Worm (Caenorhabditis elegans) whole organism, L3 larva: ENCODE data around the gene anmt-2.

Source experiments
- ceh-9 ChIP-seq: sonication (generic microtip); optimal IDR thresholded peaks from 2 replicates; lab custom pipeline; 2018; ENCODE audit warnings: missing biosample characterization, missing genetic modification characterization
- jun-1 ChIP-seq: fragments of 150-350 bp; optimal IDR thresholded peaks from 2 replicates; lab custom pipeline; 2014; ENCODE audit warnings: missing biosample characterization, missing genetic modification reagents, missing genetic modification characterization
- nhr-25 ChIP-seq: sonication (generic microtip); optimal IDR thresholded peaks from 2 replicates; lab custom pipeline; 2017; ENCODE audit warnings: missing biosample characterization, missing genetic modification characterization
- pha-4 ChIP-seq: fragments of 150-350 bp; optimal IDR thresholded peaks from 2 replicates; lab custom pipeline; 2014; ENCODE audit warnings: missing biosample characterization, missing genetic modification reagents, missing genetic modification characterization
- unc-62 ChIP-seq: fragments of 150-350 bp; sonication (generic microtip); optimal IDR thresholded peaks from 4 replicates; lab custom pipeline; 2014; ENCODE audit warnings: missing biosample characterization, missing genetic modification reagents, missing genetic modification characterization

DNA sequence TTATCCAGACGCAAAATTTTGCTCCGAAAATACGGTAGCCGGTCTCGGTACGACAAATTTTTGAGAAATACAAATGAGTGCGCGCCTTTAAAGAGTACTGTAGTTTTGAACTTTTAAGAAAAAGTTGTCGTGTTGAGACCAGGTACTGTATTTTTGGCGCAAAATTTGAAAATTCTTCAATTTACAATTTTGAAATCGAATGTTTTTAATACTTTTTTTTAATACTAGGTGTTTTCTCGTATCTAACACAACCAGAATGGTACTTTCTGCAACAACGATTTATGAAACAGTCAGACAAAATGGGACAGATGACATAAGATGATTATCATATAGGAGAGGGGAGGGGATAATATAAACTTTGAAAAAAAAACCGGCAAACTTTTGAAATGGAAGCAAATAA, 38.2 kb upstream of the anmt-2 start:
- no peak for TF ChIP-seq unc-62 (GFP tag; lab: Kevin White, UChicago)
- no peak for TF ChIP-seq ceh-9
- no peak for TF ChIP-seq pha-4 (tag; lab: Kevin White, UChicago)
- TF ChIP-seq jun-1 (tag; lab: Kevin White, UChicago): no peak
- TF ChIP-seq nhr-25 (tag; lab: Kevin White, UChicago): no peak
